Worm (Caenorhabditis elegans) whole organism, young adult: ENCODE results near the gene ubc-1.

ENCODE experiments used
- D2030.7 ChIP-seq: fragments of 200-800 bp; sonication (Bioruptor generic); IDR thresholded peaks from 2 replicates; pipeline ENCODE4 v1.3.6; 2022; ENCODE audit warnings: missing genetic modification reagents, missing genetic modification characterization, missing compliant biosample characterization
- akir-1 ChIP-seq: fragments of 200-800 bp; sonication (Bioruptor generic); optimal IDR thresholded peaks from 2 replicates; lab custom pipeline; 2018; ENCODE audit warnings: mild to moderate bottlenecking, missing genetic modification characterization, moderate library complexity, missing compliant biosample characterization
- ama-1 ChIP-seq, 3 experiments: fragments of 150-350 bp in 1 of 3; sonication (generic microtip) in 2 of 3; optimal IDR thresholded peaks; 2 replicates each; lab custom pipeline; 2014 to 2018; ENCODE audit warnings: missing biosample characterization in 2 of 3, missing genetic modification characterization in 2 of 3, missing genetic modification reagents in 2 of 3
- bed-2 ChIP-seq: fragments of 200-800 bp; sonication (Bioruptor generic); IDR thresholded peaks from 2 replicates; pipeline ENCODE4 v1.3.6; 2022; ENCODE audit warnings: missing genetic modification reagents, missing genetic modification characterization, missing compliant biosample characterization
- ceh-100 ChIP-seq: fragments of 200-800 bp; sonication (Bioruptor generic); IDR thresholded peaks from 2 replicates; pipeline ENCODE4 v1.3.6; 2022; ENCODE audit warnings: missing genetic modification reagents, missing genetic modification characterization, missing compliant biosample characterization
- lin-54 ChIP-seq: fragments of 200-800 bp; sonication (Bioruptor generic); optimal IDR thresholded peaks from 2 replicates; lab custom pipeline; 2018; ENCODE audit warnings: mild to moderate bottlenecking, missing genetic modification characterization, missing compliant biosample characterization
- nhr-90 ChIP-seq: sonication (generic microtip); optimal IDR thresholded peaks from 2 replicates; lab custom pipeline; 2016; ENCODE audit warnings: missing genotype, mild to moderate bottlenecking, missing genetic modification characterization, missing compliant biosample characterization
- pha-4 ChIP-seq: fragments of 150-350 bp; sonication (generic microtip); optimal IDR thresholded peaks from 2 replicates; lab custom pipeline; 2014; ENCODE audit warnings: missing biosample characterization, missing genetic modification reagents, missing genetic modification characterization
- rpc-1 ChIP-seq, 2 experiments: fragments of 150-350 bp in 1 of 2; sonication (generic microtip) in 1 of 2; optimal IDR thresholded peaks; 2 replicates each; lab custom pipeline; 2014 to 2018; ENCODE audit warnings: missing biosample characterization in 1 of 2, missing genetic modification characterization in 1 of 2, missing genetic modification reagents in 1 of 2, missing genotype in 1 of 2
- snpc-4 ChIP-seq, 5 experiments: fragments of 150-350 bp in 1 of 5; sonication (generic microtip) in 4 of 5; optimal IDR thresholded peaks; 2 replicates each; lab custom pipeline; 2014 to 2018; ENCODE audit warnings: missing genetic modification characterization in 5 of 5, missing biosample characterization in 3 of 5, antibody characterized with exemption in 2 of 5, mild to moderate bottlenecking in 2 of 5, missing compliant biosample characterization in 2 of 5, missing genotype in 2 of 5, moderate library complexity in 2 of 5, missing genetic modification reagents in 1 of 5
- unc-62 ChIP-seq: fragments of 150-350 bp; optimal IDR thresholded peaks from 2 replicates; lab custom pipeline; 2014; ENCODE audit warnings: missing biosample characterization, missing genetic modification reagents, missing genetic modification characterization

DNA sequence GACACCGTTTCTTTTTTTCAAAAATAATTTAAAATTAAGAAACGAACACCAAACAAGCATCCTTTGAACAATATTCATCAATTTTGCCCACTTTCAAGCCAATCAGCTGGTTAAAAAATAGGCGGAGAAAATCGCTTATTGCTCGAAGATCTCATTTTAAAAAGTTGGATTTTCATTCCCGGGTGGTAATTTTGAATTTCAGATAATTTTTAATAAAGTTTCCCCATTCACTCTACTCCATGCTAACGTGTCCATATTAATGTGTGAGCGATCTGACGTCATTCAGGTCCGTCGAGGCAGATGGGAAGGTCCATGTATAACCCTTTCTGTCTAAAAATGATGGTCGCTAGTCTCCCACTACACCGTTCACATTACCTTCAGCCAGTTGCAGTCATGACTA lies 34.3 kb upstream of the ubc-1 start, which contains the start of gene fbxb-55:
- TF ChIP-seq pha-4 (tag; lab: Kevin White, UChicago) (no peak), ama-1 (optimal IDR thresholded peaks at IDR 0.05; lab: Kevin White, UChicago) (no peak), ama-1 (GFP tag; optimal IDR thresholded peaks at IDR 0.05; lab: Kevin White, UChicago) (no peak), lin-54 (GFP tag; lab: Kevin White, UChicago) (no peak), D2030.7 (GFP tag; lab: Robert Waterston, UW) (no peak), snpc-4 (GFP tag; optimal IDR thresholded peaks at IDR 0.05; lab: Kevin White, UChicago) (no peak), snpc-4 (tag; optimal IDR thresholded peaks at IDR 0.05; lab: Kevin White, UChicago) (no peak), nhr-90 (tag; lab: Kevin White, UChicago) (no peak), unc-62 (no peak), akir-1 (GFP tag; lab: Kevin White, UChicago) (no peak), bed-2 (GFP tag; lab: Robert Waterston, UW) (no peak), rpc-1 (optimal IDR thresholded peaks at IDR 0.05; lab: Kevin White, UChicago) (no peak), rpc-1 (tag; optimal IDR thresholded peaks at IDR 0.05; lab: Kevin White, UChicago) (no peak), ceh-100 (GFP tag; lab: Robert Waterston, UW) (no peak)
